Worm (Caenorhabditis elegans) whole organism, midembryonic: Measurements from ENCODE around the gene col-157.

Experiments
- klf-2 ChIP-seq: fragments of 200-800 bp; sonication (Bioruptor generic); conservative IDR thresholded peaks from 2 replicates; pipeline ENCODE4 v1.3.6; 2022; ENCODE audit warnings: missing genetic modification reagents, missing genetic modification characterization, missing compliant biosample characterization
- ref-1 ChIP-seq: fragments of 200-800 bp; sonication (Bioruptor generic); conservative IDR thresholded peaks from 2 replicates; pipeline ENCODE4 v1.3.6; 2022; ENCODE audit warnings: missing genetic modification reagents, missing genetic modification characterization, missing compliant biosample characterization
- ztf-29 ChIP-seq: fragments of 200-800 bp; sonication (Bioruptor generic); IDR thresholded peaks from 2 replicates; pipeline ENCODE4 v1.3.6; 2022; ENCODE audit warnings: missing genetic modification reagents, missing genetic modification characterization, missing compliant biosample characterization

ce11 chrV:11528633-11529327 is 44.9 kb downstream of the col-157 start:
- TF ChIP-seq ref-1 (GFP tag; lab: Robert Waterston, UW) = no peak
- TF ChIP-seq klf-2 = no peak
- TF ChIP-seq ztf-29 = no peak
